Worm (Caenorhabditis elegans) whole organism, L2 larva: ENCODE results near the gene lgc-17.

Source experiments
- ceh-82 ChIP-seq: fragments of 150-350 bp; optimal IDR thresholded peaks from 2 replicates; lab custom pipeline; 2014; ENCODE audit warnings: missing biosample characterization, missing genetic modification characterization
- nhr-11 ChIP-seq: fragments of 150-350 bp; optimal IDR thresholded peaks from 2 replicates; lab custom pipeline; 2014; ENCODE audit warnings: missing biosample characterization, missing genetic modification characterization
- nhr-25 ChIP-seq: fragments of 150-350 bp; sonication (generic microtip); optimal IDR thresholded peaks from 3 replicates; lab custom pipeline; 2014; ENCODE audit warnings: missing biosample characterization, missing genetic modification characterization
- skn-1 ChIP-seq: sonication (generic microtip); optimal IDR thresholded peaks from 2 replicates; lab custom pipeline; 2017; ENCODE audit warnings: missing biosample characterization, missing genetic modification characterization
- ztf-1 ChIP-seq: fragments of 200-800 bp; sonication (Bioruptor generic); conservative IDR thresholded peaks from 2 replicates; pipeline ENCODE4 v1.3.6; 2022; ENCODE audit warnings: missing genetic modification characterization, missing compliant biosample characterization

DNA sequence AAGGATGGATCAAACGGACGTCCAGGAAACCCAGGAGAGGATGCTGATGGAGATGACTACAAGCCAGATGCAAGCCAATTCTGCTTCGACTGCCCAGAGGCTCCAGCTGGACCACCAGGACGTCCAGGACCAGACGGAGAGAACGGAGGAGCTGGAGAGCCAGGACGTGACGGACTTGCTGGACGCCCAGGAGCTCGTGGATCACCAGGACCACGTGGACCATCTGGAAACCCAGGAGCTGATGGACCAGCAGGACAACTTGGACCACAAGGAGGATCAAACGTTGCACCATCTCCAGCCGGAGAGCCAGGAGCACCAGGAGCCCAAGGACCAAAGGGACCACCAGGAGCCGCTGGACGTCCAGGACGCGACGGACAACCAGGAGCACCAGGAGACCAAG, 15.9 kb upstream of the lgc-17 start:
- TF ChIP-seq skn-1 (tag; lab: Kevin White, UChicago), result no peak
- TF ChIP-seq ztf-1, result no peak
- TF ChIP-seq ceh-82 (tag; lab: Kevin White, UChicago), result no peak
- TF ChIP-seq nhr-11, result no peak
- TF ChIP-seq nhr-25 (tag; lab: Kevin White, UChicago), result no peak
